Worm (Caenorhabditis elegans) whole organism, L1 larva: Measurements from ENCODE around the gene ZC317.2.

ENCODE experiments used
- ama-1 ChIP-seq: fragments of 150-350 bp; optimal IDR thresholded peaks from 2 replicates; lab custom pipeline; 2014
- egl-27 ChIP-seq, 2 experiments: fragments of 150-350 bp in 1 of 2; sonication (generic microtip); optimal IDR thresholded peaks; 3 replicates each; lab custom pipeline; 2017 to 2018; ENCODE audit warnings: missing biosample characterization in 2 of 2, missing genetic modification characterization in 2 of 2, missing genetic modification reagents in 2 of 2
- fkh-10 ChIP-seq: sonication (generic microtip); optimal IDR thresholded peaks from 2 replicates; lab custom pipeline; 2017; ENCODE audit warnings: missing biosample characterization, missing genetic modification reagents, missing genetic modification characterization
- lin-39 ChIP-seq: fragments of 150-350 bp; optimal IDR thresholded peaks from 2 replicates; lab custom pipeline; 2014; ENCODE audit warnings: missing biosample characterization, missing genetic modification reagents, missing genetic modification characterization
- mdl-1 ChIP-seq, 2 experiments: fragments of 150-350 bp; optimal IDR thresholded peaks; 2 replicates each; lab custom pipeline; 2014 to 2017; ENCODE audit warnings: missing biosample characterization in 2 of 2, missing genetic modification characterization in 2 of 2, inconsistent platforms in 1 of 2
- nhr-237 ChIP-seq: fragments of 150-350 bp; optimal IDR thresholded peaks from 2 replicates; lab custom pipeline; 2014; ENCODE audit warnings: missing biosample characterization, missing genetic modification characterization
- nhr-28 ChIP-seq: fragments of 150-350 bp; optimal IDR thresholded peaks from 2 replicates; lab custom pipeline; 2014; ENCODE audit warnings: missing biosample characterization, missing genetic modification characterization
- nhr-90 ChIP-seq: sonication (generic microtip); optimal IDR thresholded peaks from 2 replicates; lab custom pipeline; 2016; ENCODE audit warnings: mild to moderate bottlenecking, missing genetic modification characterization, missing compliant biosample characterization; ENCODE audit not compliant: poor library complexity
- skn-1 ChIP-seq: fragments of 150-350 bp; optimal IDR thresholded peaks from 2 replicates; lab custom pipeline; 2014; ENCODE audit warnings: missing biosample characterization, missing genetic modification characterization
- snpc-4 ChIP-seq: fragments of 150-350 bp; optimal IDR thresholded peaks from 2 replicates; lab custom pipeline; 2014; ENCODE audit warnings: missing biosample characterization, missing genetic modification characterization
- unc-130 ChIP-seq: fragments of 150-350 bp; optimal IDR thresholded peaks from 2 replicates; lab custom pipeline; 2017; ENCODE audit warnings: missing biosample characterization, missing genetic modification characterization, inconsistent platforms
- unc-62 ChIP-seq: fragments of 150-350 bp; optimal IDR thresholded peaks from 2 replicates; lab custom pipeline; 2014; ENCODE audit warnings: missing biosample characterization, missing genetic modification reagents, missing genetic modification characterization
- xbp-1 ChIP-seq: sonication (generic microtip); optimal IDR thresholded peaks from 2 replicates; lab custom pipeline; 2016; ENCODE audit warnings: missing genetic modification characterization, missing compliant biosample characterization
- zag-1 ChIP-seq: fragments of 150-350 bp; optimal IDR thresholded peaks from 2 replicates; lab custom pipeline; 2014; ENCODE audit warnings: missing biosample characterization, missing genetic modification characterization

ce11 chrV:5477719-5478118 is 17.8 kb downstream of the ZC317.2 start:
- TF ChIP-seq unc-62 (GFP tag; lab: Kevin White, UChicago) = no peak
- no peak for TF ChIP-seq zag-1 (tag; lab: Kevin White, UChicago)
- no peak for TF ChIP-seq snpc-4 (tag; lab: Kevin White, UChicago)
- TF ChIP-seq mdl-1 (tag; optimal IDR thresholded peaks at IDR 0.05; lab: Kevin White, UChicago) = no peak
- TF ChIP-seq xbp-1 = no peak
- no peak for TF ChIP-seq ama-1 (lab: Kevin White, UChicago)
- TF ChIP-seq skn-1 (tag; lab: Kevin White, UChicago) = no peak
- TF ChIP-seq lin-39 = no peak
- TF ChIP-seq nhr-237 = no peak
- no peak for TF ChIP-seq nhr-28 (tag; lab: Kevin White, UChicago)
- no peak for TF ChIP-seq unc-130 (tag; lab: Kevin White, UChicago)
- TF ChIP-seq nhr-90 (tag; lab: Kevin White, UChicago) = no peak
- no peak for TF ChIP-seq fkh-10 (GFP tag; lab: Kevin White, UChicago)
- no peak for TF ChIP-seq egl-27 (tag; optimal IDR thresholded peaks at IDR 0.05; lab: Kevin White, UChicago)
